Fruit fly (Drosophila melanogaster): ENCODE results near the gene CG7420.

DNA sequence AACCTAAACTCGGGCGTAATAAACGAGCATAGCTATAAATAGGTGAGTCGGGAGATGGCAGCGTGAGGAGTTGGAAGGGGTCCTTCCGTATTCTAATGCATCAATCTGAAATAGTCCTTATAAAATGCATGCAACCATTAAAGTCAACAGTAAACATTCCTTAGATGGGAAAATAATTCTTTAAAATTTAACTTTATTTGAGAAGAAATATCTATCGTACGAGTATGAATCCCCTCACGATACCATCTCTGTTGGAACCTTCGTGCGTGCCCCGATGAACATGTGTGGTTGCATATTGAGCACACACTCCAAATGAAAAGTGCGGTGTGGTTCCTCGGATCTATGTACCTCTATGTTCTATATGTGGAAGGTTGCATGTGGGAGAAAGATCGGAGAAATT is 40.6 kb downstream of the CG7420 start:
- TF ChIP-seq h (optimal IDR thresholded peaks at IDR 0.05) (no peak), Myc (optimal IDR thresholded peaks at IDR 0.05) (no peak), insv (optimal IDR thresholded peaks at IDR 0.05) (no peak)

All from Kc167 (cell line).